Worm (Caenorhabditis elegans): ENCODE measurements around the gene mrpl-2.

Gene mrpl-2

ce11 chrIV:772931-773330, at the start of gene mrpl-2:
mrpl-2 (plus strand) TSS chrIV:773237.
- TF ChIP-seq dpl-1 (GFP tag; optimal IDR thresholded peaks at IDR 0.05), result peak; percentile 76
- no peak for TF ChIP-seq daf-12 (tag; optimal IDR thresholded peaks at IDR 0.05)
- no peak for TF ChIP-seq daf-16 (GFP tag; optimal IDR thresholded peaks at IDR 0.05)
- TF ChIP-seq daf-16 (tag; optimal IDR thresholded peaks at IDR 0.05), result no peak
- no peak for TF ChIP-seq tag-97 (GFP tag; IDR thresholded peaks at IDR 0.05)
- TF ChIP-seq nhr-6 (tag; optimal IDR thresholded peaks at IDR 0.05), result no peak
- TF ChIP-seq mes-2 (tag; optimal IDR thresholded peaks at IDR 0.05; ENCODE audit: poor library complexity, severe bottlenecking), result peak; percentile 33
- TF ChIP-seq daf-8 (GFP tag; IDR thresholded peaks at IDR 0.05), result no peak
- no peak for TF ChIP-seq nhr-10 (tag; optimal IDR thresholded peaks at IDR 0.05)
- no peak for TF ChIP-seq cey-2 (tag; optimal IDR thresholded peaks at IDR 0.05; ENCODE audit: borderline replicate concordance, insufficient read depth)
- TF ChIP-seq zip-2 (tag; optimal IDR thresholded peaks at IDR 0.05), result no peak
- TF ChIP-seq lin-39 (tag; optimal IDR thresholded peaks at IDR 0.05), result no peak
- TF ChIP-seq R02D3.7 (tag; optimal IDR thresholded peaks at IDR 0.05), result no peak
- no peak for TF ChIP-seq ztf-7 (tag; optimal IDR thresholded peaks at IDR 0.05)
- no peak for TF ChIP-seq nhr-111 (GFP tag; optimal IDR thresholded peaks at IDR 0.05)
- no peak for TF ChIP-seq F10B5.3 (tag; optimal IDR thresholded peaks at IDR 0.05)
- no peak for TF ChIP-seq duxl-1 (tag; optimal IDR thresholded peaks at IDR 0.05; ENCODE audit: poor library complexity)
- peak; percentile 90 for TF ChIP-seq lin-38 (GFP tag; IDR thresholded peaks at IDR 0.05)
- TF ChIP-seq skn-1 (tag; optimal IDR thresholded peaks at IDR 0.05), result no peak

ce11 chrIV:728095-728494, 44.9 kb upstream of the mrpl-2 start, which contains the start of gene Y55F3C.9:
Y55F3C.9 (minus strand) TSS chrIV:728195.
- TF ChIP-seq F26F4.8 (GFP tag; conservative IDR thresholded peaks at IDR 0.05) (no peak), ceh-32 (tag; optimal IDR thresholded peaks at IDR 0.05; ENCODE audit: poor library complexity) (no peak), nhr-6 (tag; optimal IDR thresholded peaks at IDR 0.05) (no peak), lir-3 (tag; optimal IDR thresholded peaks at IDR 0.05) (no peak), dpl-1 (GFP tag; optimal IDR thresholded peaks at IDR 0.05) (no peak), F49E8.2 (tag; optimal IDR thresholded peaks at IDR 0.05; ENCODE audit: borderline replicate concordance) (no peak), D1046.2 (GFP tag; IDR thresholded peaks at IDR 0.05) (no peak), nhr-77 (tag; optimal IDR thresholded peaks at IDR 0.05) (no peak)

ce11 chrIV:730937-731336, 42.1 kb upstream of the mrpl-2 start, which contains the start of gene srt-24:
srt-24 (minus strand) TSS chrIV:731037.
- TF ChIP-seq dmd-8 (GFP tag; IDR thresholded peaks at IDR 0.05) (no peak), aha-1 (tag) (peak; percentile 45)

ce11 chrIV:736447-736846, 36.6 kb upstream of the mrpl-2 start, which contains the start of gene kvs-5:
kvs-5 (plus strand) TSS chrIV:736747.
- TF ChIP-seq lsy-2 (tag; optimal IDR thresholded peaks at IDR 0.05), result no peak
- no peak for TF ChIP-seq nhr-102 (tag; optimal IDR thresholded peaks at IDR 0.05)
- no peak for TF ChIP-seq zfp-2 (tag; optimal IDR thresholded peaks at IDR 0.05)
- no peak for TF ChIP-seq tag-97 (GFP tag; IDR thresholded peaks at IDR 0.05)
- TF ChIP-seq zag-1 (tag; optimal IDR thresholded peaks at IDR 0.05), result no peak
- no peak for TF ChIP-seq fos-1 (tag; optimal IDR thresholded peaks at IDR 0.05)
- TF ChIP-seq nhr-76 (tag; optimal IDR thresholded peaks at IDR 0.05), result no peak
- TF ChIP-seq T20F7.1 (GFP tag; optimal IDR thresholded peaks at IDR 0.05), result no peak
- no peak for TF ChIP-seq madf-9 (GFP tag; conservative IDR thresholded peaks at IDR 0.05)
- TF ChIP-seq egl-43 (GFP tag; IDR thresholded peaks at IDR 0.05), result no peak
- no peak for TF ChIP-seq R02D3.7 (tag; optimal IDR thresholded peaks at IDR 0.05)

ce11 chrIV:740674-741073, 32.4 kb upstream of the mrpl-2 start:
- TF ChIP-seq nhr-11 (tag; optimal IDR thresholded peaks at IDR 0.05) (peak; percentile 13), lin-29 (GFP tag; IDR thresholded peaks at IDR 0.05) (no peak), unc-62 (GFP tag; optimal IDR thresholded peaks at IDR 0.05 in 1 of 2) (peak in 1 of 2 experiments; percentile 68), unc-62 (tag; optimal IDR thresholded peaks at IDR 0.05) (no peak), aha-1 (tag) (peak; percentile 32)

Data from whole organism, L4 larva.